Fruit fly (Drosophila melanogaster) whole organism, embryonic: Measurements from ENCODE around the gene CG3198.

Experiments used
- Adf1 ChIP-seq: fragments of 200-800 bp; sonication (Bioruptor generic); IDR thresholded peaks from 2 replicates; pipeline ENCODE4 v1.3.6; 2022; ENCODE audit warnings: missing biosample characterization, missing genetic modification characterization
- BEAF-32 ChIP-seq: fragments of 200-800 bp; sonication (Bioruptor generic); optimal IDR thresholded peaks from 3 replicates; lab custom pipeline; 2017; ENCODE audit warnings: missing biosample characterization, missing genetic modification characterization, mild to moderate bottlenecking, moderate library complexity, missing genetic modification reagents
- Bdp1 ChIP-seq: fragments of 200-800 bp; sonication (Bioruptor generic); optimal IDR thresholded peaks from 3 replicates; lab custom pipeline; 2016; ENCODE audit warnings: missing biosample characterization, missing genetic modification characterization
- CG11247 ChIP-seq: fragments of 200-800 bp; sonication (Bioruptor generic); IDR thresholded peaks from 2 replicates; pipeline ENCODE4 v1.3.6; 2022; ENCODE audit warnings: missing biosample characterization, missing genetic modification characterization
- CG12236 ChIP-seq: fragments of 200-800 bp; sonication (Bioruptor generic); optimal IDR thresholded peaks from 2 replicates; lab custom pipeline; 2016; ENCODE audit warnings: missing biosample characterization, missing genetic modification characterization
- CG12391 ChIP-seq: fragments of 200-800 bp; sonication (Bioruptor generic); optimal IDR thresholded peaks from 3 replicates; lab custom pipeline; 2018; ENCODE audit warnings: missing biosample characterization, mild to moderate bottlenecking, missing genetic modification characterization, moderate library complexity
- CG13775 ChIP-seq: fragments of 200-800 bp; sonication (Bioruptor generic); optimal IDR thresholded peaks from 3 replicates; lab custom pipeline; 2017; ENCODE audit warnings: missing biosample characterization, mild to moderate bottlenecking, missing genetic modification characterization
- CG15514 ChIP-seq: fragments of 200-800 bp; sonication (Bioruptor generic); optimal IDR thresholded peaks from 3 replicates; lab custom pipeline; 2017; ENCODE audit warnings: missing biosample characterization, missing genetic modification characterization, mild to moderate bottlenecking, moderate library complexity, missing genetic modification reagents
- CG1603 ChIP-seq: fragments of 200-800 bp; sonication (Bioruptor generic); optimal IDR thresholded peaks from 2 replicates; lab custom pipeline; 2019; ENCODE audit warnings: missing biosample characterization, mild to moderate bottlenecking, missing genetic modification characterization, moderate library complexity
- CG2116 ChIP-seq: fragments of 200-800 bp; sonication (Bioruptor generic); optimal IDR thresholded peaks from 3 replicates; lab custom pipeline; 2018; ENCODE audit warnings: missing biosample characterization, mild to moderate bottlenecking, missing genetic modification characterization
- CG2202 ChIP-seq: fragments of 200-800 bp; sonication (Bioruptor generic); optimal IDR thresholded peaks from 2 replicates; lab custom pipeline; 2018; ENCODE audit warnings: missing biosample characterization, mild to moderate bottlenecking, missing genetic modification characterization
- CG30020 ChIP-seq: fragments of 200-800 bp; optimal IDR thresholded peaks from 2 replicates; lab custom pipeline; 2019; ENCODE audit warnings: missing biosample characterization, mild to moderate bottlenecking, missing genetic modification characterization, moderate library complexity
- CG3726 ChIP-seq: fragments of 200-800 bp; sonication (Bioruptor generic); IDR thresholded peaks from 3 replicates; pipeline ENCODE4, ENCODE4 v1.3.6; 2022; ENCODE audit warnings: missing biosample characterization, missing genetic modification characterization
- CG3838 ChIP-seq: fragments of 200-800 bp; sonication (Bioruptor generic); optimal IDR thresholded peaks from 3 replicates; lab custom pipeline; 2016; ENCODE audit warnings: missing biosample characterization, missing genetic modification characterization
- CG43689 ChIP-seq: fragments of 200-800 bp; sonication (Bioruptor generic); IDR thresholded peaks from 2 replicates; pipeline ENCODE4 v1.3.6; 2022; ENCODE audit warnings: missing biosample characterization, missing genetic modification characterization
- CG8924 ChIP-seq: fragments of 200-800 bp; optimal IDR thresholded peaks from 3 replicates; lab custom pipeline; 2019; ENCODE audit warnings: missing biosample characterization, mild to moderate bottlenecking, missing genetic modification characterization, moderate library complexity
- CG9817 ChIP-seq: fragments of 200-800 bp; sonication (Bioruptor generic); optimal IDR thresholded peaks from 2 replicates; lab custom pipeline; 2018; ENCODE audit warnings: missing biosample characterization, mild to moderate bottlenecking, missing genetic modification characterization, moderate library complexity
- CkIIα-i1 ChIP-seq: fragments of 200-800 bp; sonication (Bioruptor generic); IDR thresholded peaks from 2 replicates; pipeline ENCODE4 v1.3.6; 2022; ENCODE audit warnings: missing biosample characterization, missing genetic modification characterization
- CoRest ChIP-seq: fragments of 200-800 bp; sonication (Bioruptor generic); optimal IDR thresholded peaks from 3 replicates; lab custom pipeline; 2018; ENCODE audit warnings: missing biosample characterization, mild to moderate bottlenecking, missing genetic modification characterization, moderate library complexity
- Elba2 ChIP-seq: fragments of 200-800 bp; sonication (Bioruptor generic); optimal IDR thresholded peaks from 3 replicates; lab custom pipeline; 2016; ENCODE audit warnings: missing biosample characterization, missing genetic modification characterization
- Ets65A ChIP-seq: fragments of 200-800 bp; sonication (Bioruptor generic); peaks from one replicate; lab custom pipeline; 2016; ENCODE audit warnings: missing biosample characterization, missing genetic modification characterization
- Hey ChIP-seq: fragments of 200-800 bp; sonication (Bioruptor generic); optimal IDR thresholded peaks from 3 replicates; lab custom pipeline; 2018; ENCODE audit warnings: missing biosample characterization, mild to moderate bottlenecking, missing genetic modification characterization
- HmgZ ChIP-seq: fragments of 200-800 bp; sonication (Bioruptor generic); optimal IDR thresholded peaks from 2 replicates; lab custom pipeline; 2018; ENCODE audit warnings: missing biosample characterization, mild to moderate bottlenecking, missing genetic modification characterization
- Hr78 ChIP-seq, 2 experiments: fragments of 200-800 bp in 1 of 2; fragments of >200 bp in 1 of 2; sonication (Bioruptor generic) in 1 of 2; optimal IDR thresholded peaks; 2 replicates each; lab custom pipeline; 2017 to 2019; ENCODE audit warnings: missing biosample characterization in 2 of 2, missing genetic modification characterization in 2 of 2, mild to moderate bottlenecking in 1 of 2, moderate library complexity in 1 of 2
- Hsf ChIP-seq: fragments of 200-800 bp; sonication (Bioruptor generic); optimal IDR thresholded peaks from 3 replicates; lab custom pipeline; 2016; ENCODE audit warnings: missing biosample characterization, missing genetic modification characterization
- NK7.1 ChIP-seq: fragments of 200-800 bp; sonication (Bioruptor generic); optimal IDR thresholded peaks from 3 replicates; lab custom pipeline; 2016; ENCODE audit warnings: missing biosample characterization, missing genetic modification characterization
- Neu2 ChIP-seq: fragments of 200-800 bp; sonication (Bioruptor generic); optimal IDR thresholded peaks from 3 replicates; lab custom pipeline; 2016; ENCODE audit warnings: missing biosample characterization, missing genetic modification characterization, borderline replicate concordance
- Nf-YB ChIP-seq: fragments of 200-800 bp; sonication (Bioruptor generic); optimal IDR thresholded peaks from 3 replicates; lab custom pipeline; 2019; ENCODE audit warnings: missing biosample characterization, mild to moderate bottlenecking, missing genetic modification characterization, moderate library complexity
- al ChIP-seq: fragments of 200-800 bp; sonication (Bioruptor generic); IDR thresholded peaks from 2 replicates; pipeline ENCODE4 v1.3.6; 2022; ENCODE audit warnings: missing biosample characterization, missing genetic modification characterization
- amos ChIP-seq: fragments of 200-800 bp; sonication (Bioruptor generic); IDR thresholded peaks from 2 replicates; pipeline ENCODE4 v1.3.6; 2022; ENCODE audit warnings: missing biosample characterization, missing genetic modification characterization; ENCODE audit not compliant: partially characterized antibody
- cas ChIP-seq: fragments of 200-800 bp; sonication (Bioruptor generic); IDR thresholded peaks from 2 replicates; pipeline ENCODE4 v1.3.6; 2022; ENCODE audit warnings: missing biosample characterization, missing genetic modification characterization
- dmrt11E ChIP-seq: fragments of 200-800 bp; sonication (Bioruptor generic); optimal IDR thresholded peaks from 3 replicates; lab custom pipeline; 2018; ENCODE audit warnings: missing biosample characterization, mild to moderate bottlenecking, missing genetic modification characterization, moderate library complexity
- fd96Cb ChIP-seq: fragments of 200-800 bp; sonication (Bioruptor generic); optimal IDR thresholded peaks from 2 replicates; lab custom pipeline; 2018; ENCODE audit warnings: missing biosample characterization, mild to moderate bottlenecking, missing genetic modification characterization, moderate library complexity
- gce ChIP-seq: fragments of 200-800 bp; sonication (Bioruptor generic); IDR thresholded peaks from 3 replicates; pipeline ENCODE4 v1.3.6; 2022; ENCODE audit warnings: missing biosample characterization, missing genetic modification characterization
- gfzf ChIP-seq: fragments of 200-800 bp; sonication (Bioruptor generic); optimal IDR thresholded peaks from 2 replicates; lab custom pipeline; 2016; ENCODE audit warnings: missing biosample characterization, mild to moderate bottlenecking, missing genetic modification characterization, moderate library complexity
- gsb-n ChIP-seq: fragments of 200-800 bp; sonication (Bioruptor generic); optimal IDR thresholded peaks from 3 replicates; lab custom pipeline; 2018; ENCODE audit warnings: missing biosample characterization, mild to moderate bottlenecking, missing genetic modification characterization
- gt ChIP-seq: fragments of 200-800 bp; sonication (Bioruptor generic); IDR thresholded peaks from 2 replicates; pipeline ENCODE4 v1.3.6; 2022; ENCODE audit warnings: missing biosample characterization, missing genetic modification characterization
- ind ChIP-seq: fragments of 200-800 bp; sonication (Bioruptor generic); optimal IDR thresholded peaks from 3 replicates; lab custom pipeline; 2016; ENCODE audit warnings: missing biosample characterization, missing genetic modification characterization
- lab ChIP-seq: fragments of 200-800 bp; sonication (Bioruptor generic); optimal IDR thresholded peaks from 3 replicates; lab custom pipeline; 2017; ENCODE audit warnings: missing biosample characterization, missing genetic modification characterization, mild to moderate bottlenecking, moderate library complexity, missing genetic modification reagents
- mam ChIP-seq: fragments of 200-800 bp; sonication (Bioruptor generic); optimal IDR thresholded peaks from 3 replicates; lab custom pipeline; 2016; ENCODE audit warnings: missing biosample characterization, missing genetic modification characterization
- mld ChIP-seq: fragments of 200-800 bp; sonication (Bioruptor generic); IDR thresholded peaks from 3 replicates; pipeline ENCODE4 v1.3.6; 2022; ENCODE audit warnings: missing biosample characterization, missing genetic modification characterization; ENCODE audit not compliant: partially characterized antibody
- nmo ChIP-seq: fragments of 200-800 bp; sonication (Bioruptor generic); optimal IDR thresholded peaks from 2 replicates; lab custom pipeline; 2018; ENCODE audit warnings: missing biosample characterization, mild to moderate bottlenecking, missing genetic modification characterization, moderate library complexity
- oc ChIP-seq: fragments of 200-800 bp; sonication (Bioruptor generic); optimal IDR thresholded peaks from 2 replicates; lab custom pipeline; 2018; ENCODE audit warnings: missing biosample characterization, mild to moderate bottlenecking, missing genetic modification characterization, moderate library complexity
- phol ChIP-seq: fragments of 200-800 bp; sonication (Bioruptor generic); optimal IDR thresholded peaks from 3 replicates; lab custom pipeline; 2018; ENCODE audit warnings: missing biosample characterization, mild to moderate bottlenecking, missing genetic modification characterization, moderate library complexity
- sisA ChIP-seq: fragments of 200-800 bp; sonication (Bioruptor generic); IDR thresholded peaks from 2 replicates; pipeline ENCODE4 v1.3.6; 2022; ENCODE audit warnings: missing biosample characterization, missing genetic modification characterization
- slou ChIP-seq: fragments of 200-800 bp; sonication (Bioruptor generic); optimal IDR thresholded peaks from 3 replicates; lab custom pipeline; 2016; ENCODE audit warnings: missing biosample characterization, missing genetic modification characterization
- twi ChIP-seq: fragments of 200-800 bp; optimal IDR thresholded peaks from 2 replicates; lab custom pipeline; 2019; ENCODE audit warnings: missing biosample characterization, mild to moderate bottlenecking, missing genetic modification characterization, moderate library complexity
- vvl ChIP-seq: fragments of 200-800 bp; sonication (Bioruptor generic); IDR thresholded peaks from 2 replicates; pipeline ENCODE4 v1.3.6; 2022; ENCODE audit warnings: missing biosample characterization, missing genetic modification characterization

Gene CG3198

DNA sequence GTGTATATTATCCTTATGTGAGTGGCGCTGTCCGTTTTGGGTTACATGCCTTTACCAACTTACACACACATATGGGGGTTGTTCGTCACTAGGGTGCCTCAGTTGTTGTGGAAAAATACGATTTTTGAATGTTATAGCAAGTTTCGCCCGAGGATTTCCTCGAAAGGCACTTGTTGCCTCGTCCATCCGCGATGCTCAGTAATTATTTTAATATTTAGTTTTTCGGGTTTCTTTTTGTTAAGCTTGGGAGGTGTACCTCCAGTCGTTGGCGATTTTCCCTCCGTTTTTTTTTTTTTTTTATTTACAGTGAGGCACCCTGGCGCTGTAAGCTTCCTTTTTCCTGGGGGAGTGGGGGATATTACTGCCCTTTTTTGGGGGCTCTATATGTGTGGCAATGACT lies 22.7 kb upstream of the CG3198 start (continued):
- TF ChIP-seq Elba2 (GFP tag; lab: Kevin White, UChicago): no peak
- TF ChIP-seq, all 482 proteins: peak for 313

DNA sequence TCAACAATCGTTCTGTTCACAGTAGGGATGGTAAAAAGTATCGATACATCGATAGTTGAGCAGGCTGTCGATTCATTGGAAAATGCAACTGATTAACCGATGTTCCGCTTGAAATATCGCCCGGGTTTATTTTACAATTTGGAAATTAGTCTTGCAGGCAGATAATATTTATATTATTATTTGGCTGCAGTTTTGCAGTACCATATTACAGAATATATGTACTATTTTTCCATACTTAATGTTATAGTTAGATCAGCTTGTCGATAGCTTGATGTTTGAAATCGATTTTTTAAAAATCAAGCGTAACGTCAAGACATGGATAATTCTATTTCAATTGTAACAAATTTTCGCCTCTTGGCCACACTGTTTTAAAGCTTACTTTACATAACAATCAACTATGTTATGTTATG lies 21.2 kb upstream of the CG3198 start, which contains the start of gene CG14442:
Gene CG14442, minus strand, starts transcription at position 29 of the 410 bp plus-strand sequence.
- no peak for TF ChIP-seq Adf1 (GFP tag; lab: Robert Waterston, UW)
- no peak for TF ChIP-seq HmgZ
- peak; percentile 31 for TF ChIP-seq CG9817 (tag; lab: Kevin White, UChicago)
- TF ChIP-seq CG12236: no peak
- peak; percentile 65 for TF ChIP-seq CG15514 (GFP tag; lab: Kevin White, UChicago)
- TF ChIP-seq Bdp1 (GFP tag; lab: Kevin White, UChicago): no peak
- TF ChIP-seq Neu2 (GFP tag; lab: Kevin White, UChicago): no peak
- peak; percentile 21 for TF ChIP-seq ind (GFP tag; lab: Kevin White, UChicago)
- TF ChIP-seq dmrt11E (tag; lab: Kevin White, UChicago): peak; percentile 7
- TF ChIP-seq CG3838 (GFP tag; lab: Kevin White, UChicago): peak; percentile 4
- TF ChIP-seq vvl: 0 out of 2 replicates have a peak, but pooled peaks have one; percentile 20
- TF ChIP-seq CG2202 (tag; lab: Kevin White, UChicago): no peak
- no peak for TF ChIP-seq lab (GFP tag; lab: Kevin White, UChicago)
- TF ChIP-seq CG11247: no peak
- no peak for TF ChIP-seq oc (tag; lab: Kevin White, UChicago)
- TF ChIP-seq CkIIα-i1 (GFP tag; lab: Robert Waterston, UW): no peak
- 0 out of 2 replicates have a peak, but pooled peaks have one; percentile 13 for TF ChIP-seq al
- no peak for TF ChIP-seq twi
- no peak for TF ChIP-seq sisA (GFP tag; lab: Robert Waterston, UW)
- TF ChIP-seq CG3726 (GFP tag; lab: Robert Waterston, UW): no peak
- TF ChIP-seq amos (GFP tag; lab: Robert Waterston, UW): peak; percentile 94
- TF ChIP-seq gt (GFP tag; lab: Robert Waterston, UW): no peak
- TF ChIP-seq Ets65A (GFP tag; lab: Kevin White, UChicago): peak; percentile 76
- TF ChIP-seq CG2116 (GFP tag; lab: Kevin White, UChicago): peak; percentile 97
- TF ChIP-seq CoRest (tag; lab: Kevin White, UChicago): peak; percentile 56
- TF ChIP-seq CG1603 (tag; lab: Kevin White, UChicago): peak; percentile 66
- TF ChIP-seq Hr78 (GFP tag; optimal IDR thresholded peaks at IDR 0.05; lab: Kevin White, UChicago): no peak
- no peak for TF ChIP-seq cas (GFP tag; lab: Robert Waterston, UW)
- peak; percentile 11 for TF ChIP-seq mam (GFP tag; lab: Kevin White, UChicago)
- TF ChIP-seq CG43689: no peak
- peak; percentile 58 for TF ChIP-seq gfzf (GFP tag; lab: Kevin White, UChicago)
- no peak for TF ChIP-seq Nf-YB (GFP tag; lab: Kevin White, UChicago)
- TF ChIP-seq CG8924 (tag; lab: Kevin White, UChicago): peak; percentile 29
- TF ChIP-seq nmo (GFP tag; lab: Kevin White, UChicago): peak; percentile 62
- TF ChIP-seq mld: peak; percentile 82; the same call in 2 of the 3 replicates
- no peak for TF ChIP-seq gce (GFP tag; lab: Robert Waterston, UW)
- no peak for TF ChIP-seq slou (GFP tag; lab: Kevin White, UChicago)
- peak; percentile 94 for TF ChIP-seq BEAF-32
- no peak for TF ChIP-seq Hey (tag; lab: Kevin White, UChicago)
- peak; percentile 56 for TF ChIP-seq CG30020 (tag; lab: Kevin White, UChicago)
- no peak for TF ChIP-seq fd96Cb (tag; lab: Kevin White, UChicago)
- peak; percentile 46 for TF ChIP-seq Hsf (GFP tag; lab: Kevin White, UChicago)
- TF ChIP-seq CG13775 (GFP tag; lab: Kevin White, UChicago): peak; percentile 45
- TF ChIP-seq gsb-n: peak; percentile 68
- peak; percentile 59 for TF ChIP-seq phol (tag; lab: Kevin White, UChicago)
- no peak for TF ChIP-seq NK7.1 (GFP tag; lab: Kevin White, UChicago)
- TF ChIP-seq CG12391 (tag; lab: Kevin White, UChicago): peak; percentile 46
